Fruit fly (Drosophila melanogaster) whole organism, embryonic: ENCODE data around the gene CG2794.

Experiments used
- Atf3 ChIP-seq: fragments of 200-800 bp; sonication (Bioruptor generic); optimal IDR thresholded peaks from 3 replicates; lab custom pipeline; 2016; ENCODE audit warnings: missing biosample characterization, missing genetic modification characterization
- CG10565 ChIP-seq: fragments of 200-800 bp; sonication (Bioruptor generic); optimal IDR thresholded peaks from 3 replicates; lab custom pipeline; 2016; ENCODE audit warnings: missing biosample characterization, mild to moderate bottlenecking, missing genetic modification characterization
- CG7372 ChIP-seq: fragments of 200-800 bp; sonication (Bioruptor generic); IDR thresholded peaks from 2 replicates; pipeline ENCODE4 v1.3.6; 2022; ENCODE audit warnings: missing biosample characterization, missing genetic modification characterization
- CG8765 ChIP-seq: fragments of 200-800 bp; sonication (Bioruptor generic); IDR thresholded peaks from 2 replicates; pipeline ENCODE4 v1.3.6; 2022; ENCODE audit warnings: missing biosample characterization, missing genetic modification characterization
- Eip74EF ChIP-seq, 2 experiments: fragments of 200-800 bp in 1 of 2; fragments of >200 bp in 1 of 2; sonication (Bioruptor generic) in 1 of 2; optimal IDR thresholded peaks; 2 replicates each; lab custom pipeline; 2017 to 2019; ENCODE audit warnings: missing biosample characterization in 2 of 2, missing genetic modification characterization in 2 of 2, mild to moderate bottlenecking in 1 of 2, moderate library complexity in 1 of 2
- Oli ChIP-seq: fragments of 200-800 bp; sonication (Bioruptor generic); optimal IDR thresholded peaks from 2 replicates; lab custom pipeline; 2018; ENCODE audit warnings: missing biosample characterization, mild to moderate bottlenecking, missing genetic modification characterization, moderate library complexity
- cg ChIP-seq: fragments of 200-800 bp; sonication (Bioruptor generic); optimal IDR thresholded peaks from 3 replicates; lab custom pipeline; 2019; ENCODE audit warnings: missing biosample characterization, mild to moderate bottlenecking, missing genetic modification characterization, moderate library complexity
- crc ChIP-seq: fragments of 200-800 bp; sonication (Bioruptor generic); optimal IDR thresholded peaks from 2 replicates; lab custom pipeline; 2016; ENCODE audit warnings: missing biosample characterization, missing genetic modification characterization
- fd102C ChIP-seq: fragments of 200-800 bp; sonication (Bioruptor generic); optimal IDR thresholded peaks from 2 replicates; lab custom pipeline; 2018; ENCODE audit warnings: missing biosample characterization, mild to moderate bottlenecking, missing genetic modification characterization, moderate library complexity
- ind ChIP-seq: fragments of 200-800 bp; sonication (Bioruptor generic); optimal IDR thresholded peaks from 3 replicates; lab custom pipeline; 2016; ENCODE audit warnings: missing biosample characterization, missing genetic modification characterization
- lilli ChIP-seq: fragments of 200-800 bp; sonication (Bioruptor generic); optimal IDR thresholded peaks from 3 replicates; lab custom pipeline; 2016; ENCODE audit warnings: missing biosample characterization, missing genetic modification characterization
- schlank ChIP-seq: fragments of 200-800 bp; sonication (Bioruptor generic); optimal IDR thresholded peaks from 2 replicates; lab custom pipeline; 2018; ENCODE audit warnings: missing biosample characterization, mild to moderate bottlenecking, missing genetic modification characterization

DNA sequence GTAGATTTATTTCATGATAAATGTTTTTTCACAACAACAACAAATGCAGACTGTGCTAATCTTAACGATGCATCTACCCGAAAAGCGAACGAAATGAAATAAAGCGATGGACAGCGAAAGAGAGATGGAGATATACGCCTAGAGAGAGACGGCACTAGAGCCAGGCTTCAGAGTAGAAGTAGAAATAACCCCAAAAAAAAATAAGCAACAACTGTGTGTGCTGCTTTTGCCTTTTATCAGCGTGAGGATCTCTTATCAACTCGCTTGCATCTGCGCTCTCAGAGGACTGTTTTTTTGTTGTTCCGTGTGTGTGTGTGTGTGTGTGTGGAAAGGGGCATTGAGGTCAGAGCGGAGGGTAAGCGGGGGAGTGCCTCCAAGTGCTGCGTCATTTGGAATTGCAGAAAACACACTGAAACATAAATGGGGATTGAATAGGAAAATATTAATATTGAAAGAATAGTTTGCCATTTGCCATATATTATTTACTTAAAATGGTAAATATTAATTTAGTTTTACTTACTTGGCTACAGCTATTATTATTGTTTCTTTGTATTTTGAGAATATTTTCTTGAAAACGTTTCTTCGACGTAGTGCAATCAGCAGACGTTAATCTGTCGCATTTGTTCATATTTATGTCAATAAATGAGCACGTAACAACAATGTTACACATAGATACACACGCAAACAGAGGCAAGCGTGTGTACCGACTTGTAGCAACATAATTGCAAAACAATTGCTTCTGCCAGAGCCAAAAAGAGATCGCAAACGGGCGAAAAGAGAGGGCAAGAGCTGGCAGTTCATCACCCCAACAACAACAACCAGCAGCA is 42.7 kb upstream of the CG2794 start:
- TF ChIP-seq CG7372 (GFP tag; lab: Robert Waterston, UW), result no peak
- no peak for TF ChIP-seq crc (GFP tag; lab: Kevin White, UChicago)
- TF ChIP-seq Atf3 (GFP tag; lab: Kevin White, UChicago), result no peak
- peak; percentile 65 for TF ChIP-seq cg
- TF ChIP-seq Eip74EF (GFP tag; optimal IDR thresholded peaks at IDR 0.05; lab: Kevin White, UChicago), result no peak
- TF ChIP-seq fd102C (GFP tag; lab: Kevin White, UChicago), result no peak
- TF ChIP-seq CG8765, result no peak
- TF ChIP-seq lilli (GFP tag; lab: Kevin White, UChicago), result no peak
- no peak for TF ChIP-seq ind (GFP tag; lab: Kevin White, UChicago)
- TF ChIP-seq CG10565 (GFP tag; lab: Kevin White, UChicago), result no peak
- no peak for TF ChIP-seq Oli
- TF ChIP-seq schlank (tag; lab: Kevin White, UChicago), result no peak
